Fruit fly (Drosophila melanogaster) whole organism, embryonic: Measurements from ENCODE around the gene CG33331.

Source experiments
- CG14050 ChIP-seq: fragments of 200-800 bp; sonication (Bioruptor generic); IDR thresholded peaks from 3 replicates; pipeline ENCODE4 v1.3.6; 2022; ENCODE audit warnings: missing biosample characterization, missing genetic modification characterization
- CG8924 ChIP-seq: fragments of 200-800 bp; optimal IDR thresholded peaks from 3 replicates; lab custom pipeline; 2019; ENCODE audit warnings: missing biosample characterization, mild to moderate bottlenecking, missing genetic modification characterization, moderate library complexity
- Hr78 ChIP-seq, 2 experiments: fragments of 200-800 bp in 1 of 2; fragments of >200 bp in 1 of 2; sonication (Bioruptor generic) in 1 of 2; optimal IDR thresholded peaks; 2 replicates each; lab custom pipeline; 2017 to 2019; ENCODE audit warnings: missing biosample characterization in 2 of 2, missing genetic modification characterization in 2 of 2, mild to moderate bottlenecking in 1 of 2, moderate library complexity in 1 of 2
- NK7.1 ChIP-seq: fragments of 200-800 bp; sonication (Bioruptor generic); optimal IDR thresholded peaks from 3 replicates; lab custom pipeline; 2016; ENCODE audit warnings: missing biosample characterization, missing genetic modification characterization
- Scr ChIP-seq: fragments of 200-800 bp; sonication (Bioruptor generic); IDR thresholded peaks from 2 replicates; pipeline ENCODE4 v1.3.6; 2022; ENCODE audit warnings: missing biosample characterization, missing genetic modification characterization; ENCODE audit not compliant: partially characterized antibody
- Vsx1 ChIP-seq: fragments of 200-800 bp; sonication (Bioruptor generic); optimal IDR thresholded peaks from 2 replicates; lab custom pipeline; 2017; ENCODE audit warnings: missing biosample characterization, mild to moderate bottlenecking, missing genetic modification characterization, missing genetic modification reagents
- br ChIP-seq: fragments of >200 bp; optimal IDR thresholded peaks from 2 replicates; lab custom pipeline; 2017
- fd64A ChIP-seq: fragments of 200-800 bp; sonication (Bioruptor generic); optimal IDR thresholded peaks from 3 replicates; lab custom pipeline; 2018; ENCODE audit warnings: missing biosample characterization, mild to moderate bottlenecking, missing genetic modification characterization
- pum ChIP-seq: fragments of 200-800 bp; sonication (Bioruptor generic); optimal IDR thresholded peaks from 2 replicates; lab custom pipeline; 2016; ENCODE audit warnings: missing biosample characterization, missing genetic modification characterization
- trh ChIP-seq: fragments of 200-800 bp; sonication (Bioruptor generic); optimal IDR thresholded peaks from 2 replicates; lab custom pipeline; 2016; ENCODE audit warnings: missing biosample characterization, missing genetic modification characterization

DNA sequence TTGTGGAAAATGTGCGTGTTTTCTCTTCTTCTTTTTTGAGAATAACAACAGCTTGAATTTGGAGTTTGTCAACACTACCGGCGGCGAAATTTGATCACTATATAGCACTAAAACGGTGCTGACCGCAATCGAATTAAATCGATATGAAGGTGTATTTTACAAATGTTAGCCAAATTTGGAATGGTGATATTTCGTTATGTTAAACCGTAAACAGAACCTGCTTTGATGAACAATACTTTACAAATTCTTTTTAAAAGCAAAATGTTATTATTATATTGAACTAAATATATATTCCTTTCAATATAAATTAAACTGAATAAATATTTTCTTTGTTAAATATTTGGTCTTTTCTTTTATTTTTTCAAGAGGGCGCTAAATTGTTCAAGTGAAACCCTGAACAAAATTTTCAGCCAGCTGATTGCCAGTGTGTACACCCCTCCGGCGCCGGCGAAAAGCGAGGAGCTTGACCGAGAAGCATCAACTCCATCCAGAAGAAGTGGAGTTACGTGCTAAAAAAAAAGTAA is at the start of gene CG33331, which contains the start of the genes Rrp6 and CG33332:
- TF ChIP-seq NK7.1 (GFP tag; lab: Kevin White, UChicago), result no peak
- TF ChIP-seq br (lab: Kevin White, UChicago), result no peak
- TF ChIP-seq CG8924 (tag; lab: Kevin White, UChicago), result no peak
- no peak for TF ChIP-seq Hr78 (GFP tag; optimal IDR thresholded peaks at IDR 0.05; lab: Kevin White, UChicago)
- no peak for TF ChIP-seq Vsx1 (GFP tag; lab: Kevin White, UChicago)
- peak; percentile 23 for TF ChIP-seq trh (GFP tag; lab: Kevin White, UChicago)
- peak; percentile 46 for TF ChIP-seq pum (GFP tag; lab: Kevin White, UChicago)
- peak; percentile 46 for TF ChIP-seq Scr
- 0 out of 3 replicates have a peak, but pooled peaks have one; percentile 15 for TF ChIP-seq CG14050 (GFP tag; lab: Robert Waterston, UW)
- no peak for TF ChIP-seq fd64A (GFP tag; lab: Kevin White, UChicago)
